Worm (Caenorhabditis elegans): ENCODE measurements around the gene nhr-56.
A peak's percentile ranks its signal among the peaks of the same experiment; 100 is the strongest.

- no peak for TF ChIP-seq ref-1 (GFP tag; conservative IDR thresholded peaks at IDR 0.05)
- no peak for TF ChIP-seq T22C8.4 (GFP tag; IDR thresholded peaks at IDR 0.05)
- peak; percentile 98 for TF ChIP-seq ztf-23 (GFP tag; IDR thresholded peaks at IDR 0.05)
- TF ChIP-seq flt-1 (GFP tag; IDR thresholded peaks at IDR 0.05) = no peak
- TF ChIP-seq med-1 (GFP tag; optimal IDR thresholded peaks at IDR 0.05; ENCODE audit: insufficient read depth) = no peak
- no peak for TF ChIP-seq tab-1 (GFP tag; IDR thresholded peaks at IDR 0.05)
Measured at ce11 chrV:2185486-2185885, 33.3 kb upstream of the nhr-56 start.

All from whole organism, midembryonic.